Worm (Caenorhabditis elegans): ENCODE data around the gene col-86.

The col-86 gene

ce11 chrII:13078848-13079428 is 19.1 kb downstream of the col-86 start, which contains the start of gene F42G4.6 (continued):
- TF ChIP-seq T23F11.4 (GFP tag; optimal IDR thresholded peaks at IDR 0.05): no peak
- no peak for TF ChIP-seq sdc-2 (tag; optimal IDR thresholded peaks at IDR 0.05)
- no peak for TF ChIP-seq fkh-10 (GFP tag; optimal IDR thresholded peaks at IDR 0.05)
- TF ChIP-seq npax-4 (tag; optimal IDR thresholded peaks at IDR 0.05): no peak

DNA sequence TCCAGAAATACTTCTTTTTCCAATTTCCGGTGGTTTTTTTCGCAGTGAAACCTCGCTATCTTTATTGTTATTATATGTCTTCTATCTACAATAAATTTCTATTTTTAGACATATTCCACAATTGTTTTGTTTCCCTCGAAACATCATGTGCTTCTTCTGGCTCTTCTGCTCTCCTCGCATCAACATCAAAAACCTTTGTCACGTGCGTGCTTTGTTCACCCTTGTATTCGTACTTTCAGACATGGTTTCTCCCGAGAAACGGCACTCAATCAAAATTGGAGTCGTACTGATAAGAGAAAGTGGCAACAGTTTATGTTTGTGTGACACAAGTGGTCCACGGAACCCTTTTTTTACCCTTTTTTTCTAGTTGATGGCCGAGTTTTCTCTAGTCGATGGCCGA is 20.3 kb downstream of the col-86 start:
- TF ChIP-seq ceh-22 (tag; optimal IDR thresholded peaks at IDR 0.05) (no peak), che-1 (tag; optimal IDR thresholded peaks at IDR 0.05) (no peak), mec-3 (tag; optimal IDR thresholded peaks at IDR 0.05; ENCODE audit: borderline replicate concordance) (no peak), Y22D7AL.16 (tag; optimal IDR thresholded peaks at IDR 0.05) (no peak), sdc-2 (tag; optimal IDR thresholded peaks at IDR 0.05) (no peak), ceh-6 (GFP tag; optimal IDR thresholded peaks at IDR 0.05) (no peak), madf-2 (tag; optimal IDR thresholded peaks at IDR 0.05) (no peak), hlh-30 (tag; optimal IDR thresholded peaks at IDR 0.05; ENCODE audit: insufficient read depth) (no peak), gmeb-2 (tag; optimal IDR thresholded peaks at IDR 0.05) (no peak), pha-2 (tag; optimal IDR thresholded peaks at IDR 0.05) (no peak), sox-2 (GFP tag; IDR thresholded peaks at IDR 0.05) (no peak), ahr-1 (tag; optimal IDR thresholded peaks at IDR 0.05) (no peak), pax-1 (tag; optimal IDR thresholded peaks at IDR 0.05) (no peak), K02D7.2 (tag; optimal IDR thresholded peaks at IDR 0.05) (no peak), ceh-30 (tag; optimal IDR thresholded peaks at IDR 0.05) (no peak), zip-5 (tag; optimal IDR thresholded peaks at IDR 0.05) (no peak), ama-1 (optimal IDR thresholded peaks at IDR 0.05) (no peak), tbx-2 (tag; optimal IDR thresholded peaks at IDR 0.05) (no peak), ttx-3 (tag; optimal IDR thresholded peaks at IDR 0.05) (no peak)

DNA sequence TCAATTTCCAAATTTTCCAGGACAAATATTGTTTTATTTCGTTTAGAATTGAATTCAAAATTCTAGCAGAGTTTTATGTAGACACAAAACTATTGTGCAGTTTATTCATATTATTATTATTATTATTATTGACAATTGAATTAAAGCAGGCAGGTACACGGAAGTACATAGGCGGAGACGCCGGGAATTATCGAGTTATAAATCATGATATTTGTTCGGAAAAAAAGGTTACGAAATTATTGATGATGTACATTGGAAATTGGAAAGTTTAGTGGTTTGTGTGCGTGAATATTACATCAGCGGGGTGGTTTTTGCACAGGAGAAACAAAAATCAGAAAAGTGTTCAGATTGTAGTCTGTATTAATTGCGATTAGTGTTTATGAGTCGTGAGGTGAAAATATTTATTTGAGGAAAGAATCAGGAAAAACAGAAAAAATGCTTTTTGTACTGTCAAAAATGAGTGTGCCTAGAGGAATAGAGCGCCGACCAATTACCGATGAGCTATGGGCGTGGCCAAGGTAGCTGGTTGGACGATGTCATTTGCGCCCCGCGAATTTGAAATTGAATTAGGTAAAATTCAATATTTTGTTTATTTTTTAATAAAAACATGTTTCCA is 21.7 kb downstream of the col-86 start:
- TF ChIP-seq hlh-8 (tag; optimal IDR thresholded peaks at IDR 0.05): no peak
- TF ChIP-seq fkh-6 (tag; optimal IDR thresholded peaks at IDR 0.05): no peak
- no peak for TF ChIP-seq dve-1 (tag; optimal IDR thresholded peaks at IDR 0.05)
- TF ChIP-seq unc-55 (GFP tag; optimal IDR thresholded peaks at IDR 0.05): no peak
- no peak for TF ChIP-seq pha-2 (tag; optimal IDR thresholded peaks at IDR 0.05)
- TF ChIP-seq ets-4 (tag; optimal IDR thresholded peaks at IDR 0.05): no peak
- TF ChIP-seq ceh-18 (tag; optimal IDR thresholded peaks at IDR 0.05): no peak
- TF ChIP-seq elt-2 (tag; optimal IDR thresholded peaks at IDR 0.05): no peak
- TF ChIP-seq elt-4 (tag; optimal IDR thresholded peaks at IDR 0.05): no peak
- no peak for TF ChIP-seq ceh-24 (tag; optimal IDR thresholded peaks at IDR 0.05)
- TF ChIP-seq hlh-6 (tag; optimal IDR thresholded peaks at IDR 0.05): no peak
- no peak for TF ChIP-seq syd-9 (tag; optimal IDR thresholded peaks at IDR 0.05)
- TF ChIP-seq ceh-48 (tag; optimal IDR thresholded peaks at IDR 0.05): no peak
- no peak for TF ChIP-seq fax-1 (tag; optimal IDR thresholded peaks at IDR 0.05)
- TF ChIP-seq lim-6 (tag; optimal IDR thresholded peaks at IDR 0.05): no peak
- TF ChIP-seq unc-86 (tag; optimal IDR thresholded peaks at IDR 0.05): no peak
- TF ChIP-seq ceh-30 (tag; optimal IDR thresholded peaks at IDR 0.05): no peak
- TF ChIP-seq ceh-9 (tag; optimal IDR thresholded peaks at IDR 0.05): no peak

- TF ChIP-seq hlh-8 (tag; optimal IDR thresholded peaks at IDR 0.05): no peak
- no peak for TF ChIP-seq odd-2 (tag; optimal IDR thresholded peaks at IDR 0.05)
- no peak for TF ChIP-seq zip-5 (tag; optimal IDR thresholded peaks at IDR 0.05)
- TF ChIP-seq K09A11.1 (tag; optimal IDR thresholded peaks at IDR 0.05; ENCODE audit: insufficient read depth): no peak
- no peak for TF ChIP-seq eyg-1 (tag; optimal IDR thresholded peaks at IDR 0.05)
- no peak for TF ChIP-seq che-1 (tag; optimal IDR thresholded peaks at IDR 0.05)
- no peak for TF ChIP-seq ceh-48 (tag; optimal IDR thresholded peaks at IDR 0.05)
- TF ChIP-seq hlh-13 (GFP tag; optimal IDR thresholded peaks at IDR 0.05): no peak
- TF ChIP-seq ceh-45 (GFP tag; IDR thresholded peaks at IDR 0.05): no peak
- no peak for TF ChIP-seq ref-2 (tag; optimal IDR thresholded peaks at IDR 0.05)
- no peak for TF ChIP-seq tbx-2 (tag; optimal IDR thresholded peaks at IDR 0.05)
Measured at ce11 chrII:13073742-13074141, 24.3 kb downstream of the col-86 start.

Data from whole organism, late embryonic.